Worm (Caenorhabditis elegans) whole organism, L4 larva: Measurements from ENCODE around the gene C23F12.4.

Experiments used
- D1046.2 ChIP-seq: fragments of 200-800 bp; sonication (Bioruptor generic); IDR thresholded peaks from 2 replicates; pipeline ENCODE4 v1.3.6; 2022; ENCODE audit warnings: missing genetic modification characterization, missing compliant biosample characterization
- Y105C5A.15 ChIP-seq: fragments of 200-800 bp; sonication (Bioruptor generic); IDR thresholded peaks from 2 replicates; pipeline ENCODE4 v1.3.6; 2022; ENCODE audit warnings: missing genetic modification characterization, missing compliant biosample characterization
- Y48G9A.11 ChIP-seq: fragments of 200-800 bp; sonication (Bioruptor generic); IDR thresholded peaks from 2 replicates; pipeline ENCODE4 v1.3.6; 2022; ENCODE audit warnings: missing genetic modification reagents, missing genetic modification characterization, missing compliant biosample characterization
- fkh-10 ChIP-seq: fragments of 150-350 bp; optimal IDR thresholded peaks from 2 replicates; lab custom pipeline; 2014; ENCODE audit warnings: missing biosample characterization, missing genetic modification reagents, missing genetic modification characterization
- jun-1 ChIP-seq: fragments of 150-350 bp; optimal IDR thresholded peaks from 2 replicates; lab custom pipeline; 2014; ENCODE audit warnings: missing biosample characterization, missing genetic modification reagents, missing genetic modification characterization
- lin-39 ChIP-seq: fragments of 150-350 bp; optimal IDR thresholded peaks from 2 replicates; lab custom pipeline; 2014; ENCODE audit warnings: missing biosample characterization, missing genetic modification reagents, missing genetic modification characterization
- mdl-1 ChIP-seq, 2 experiments: fragments of 150-350 bp in 1 of 2; sonication (generic microtip) in 1 of 2; optimal IDR thresholded peaks; 2 replicates each; lab custom pipeline; 2014 to 2017; ENCODE audit warnings: missing biosample characterization in 2 of 2, missing genetic modification characterization in 2 of 2
- nhr-111 ChIP-seq: fragments of 200-800 bp; sonication (Bioruptor generic); optimal IDR thresholded peaks from 2 replicates; lab custom pipeline; 2018; ENCODE audit warnings: mild to moderate bottlenecking, missing genetic modification characterization, missing compliant biosample characterization
- tra-1 ChIP-seq: fragments of 200-800 bp; sonication (Bioruptor generic); IDR thresholded peaks from 2 replicates; pipeline ENCODE4 v1.3.6; 2022; ENCODE audit warnings: missing genetic modification reagents, missing genetic modification characterization, missing compliant biosample characterization
- zip-11 ChIP-seq: fragments of 200-800 bp; sonication (Bioruptor generic); IDR thresholded peaks from 2 replicates; pipeline ENCODE4 v1.3.6; 2022; ENCODE audit warnings: missing genetic modification characterization, missing compliant biosample characterization
- zip-2 ChIP-seq: fragments of 150-350 bp; optimal IDR thresholded peaks from 2 replicates; lab custom pipeline; 2014; ENCODE audit warnings: missing biosample characterization, missing genetic modification characterization

- TF ChIP-seq lin-39 (tag; lab: Kevin White, UChicago): no peak
- TF ChIP-seq Y105C5A.15: no peak
- TF ChIP-seq tra-1 (GFP tag; lab: Robert Waterston, UW): no peak
- no peak for TF ChIP-seq zip-11
- TF ChIP-seq jun-1 (tag; lab: Kevin White, UChicago): no peak
- TF ChIP-seq mdl-1 (tag; optimal IDR thresholded peaks at IDR 0.05; lab: Kevin White, UChicago): no peak
- no peak for TF ChIP-seq zip-2 (tag; lab: Kevin White, UChicago)
- no peak for TF ChIP-seq nhr-111
- TF ChIP-seq D1046.2 (GFP tag; lab: Robert Waterston, UW): no peak
- TF ChIP-seq fkh-10 (GFP tag; lab: Kevin White, UChicago): no peak
- no peak for TF ChIP-seq Y48G9A.11 (GFP tag; lab: Robert Waterston, UW)
Observed at ce11 chrX:9417326-9417725, 30.2 kb downstream of the C23F12.4 start.
